Worm (Caenorhabditis elegans) whole organism, L3 larva: Measurements from ENCODE around the gene srh-201.

Experiments used
- egl-27 ChIP-seq: sonication (generic microtip); optimal IDR thresholded peaks from 4 replicates; lab custom pipeline; 2017; ENCODE audit warnings: missing biosample characterization, missing genetic modification reagents, missing genetic modification characterization
- elt-1 ChIP-seq: fragments of 150-350 bp; optimal IDR thresholded peaks from 2 replicates; lab custom pipeline; 2014; ENCODE audit warnings: missing biosample characterization, missing genetic modification characterization
- jun-1 ChIP-seq: fragments of 150-350 bp; optimal IDR thresholded peaks from 2 replicates; lab custom pipeline; 2014; ENCODE audit warnings: missing biosample characterization, missing genetic modification reagents, missing genetic modification characterization
- nhr-237 ChIP-seq: fragments of 150-350 bp; optimal IDR thresholded peaks from 2 replicates; lab custom pipeline; 2014; ENCODE audit warnings: missing biosample characterization, missing genetic modification characterization
- nhr-76 ChIP-seq: fragments of 150-350 bp; sonication (generic microtip); optimal IDR thresholded peaks from 5 replicates; lab custom pipeline; 2014; ENCODE audit warnings: missing biosample characterization, missing genetic modification characterization
- tbx-2 ChIP-seq: sonication (generic microtip); optimal IDR thresholded peaks from 2 replicates; lab custom pipeline; 2016; ENCODE audit warnings: mild to moderate bottlenecking, missing genetic modification characterization, missing compliant biosample characterization
- unc-39 ChIP-seq: sonication (generic microtip); optimal IDR thresholded peaks from 4 replicates; lab custom pipeline; 2017; ENCODE audit warnings: missing biosample characterization, missing genetic modification characterization
- zag-1 ChIP-seq: fragments of 150-350 bp; optimal IDR thresholded peaks from 2 replicates; lab custom pipeline; 2014; ENCODE audit warnings: missing biosample characterization, missing genetic modification characterization

DNA sequence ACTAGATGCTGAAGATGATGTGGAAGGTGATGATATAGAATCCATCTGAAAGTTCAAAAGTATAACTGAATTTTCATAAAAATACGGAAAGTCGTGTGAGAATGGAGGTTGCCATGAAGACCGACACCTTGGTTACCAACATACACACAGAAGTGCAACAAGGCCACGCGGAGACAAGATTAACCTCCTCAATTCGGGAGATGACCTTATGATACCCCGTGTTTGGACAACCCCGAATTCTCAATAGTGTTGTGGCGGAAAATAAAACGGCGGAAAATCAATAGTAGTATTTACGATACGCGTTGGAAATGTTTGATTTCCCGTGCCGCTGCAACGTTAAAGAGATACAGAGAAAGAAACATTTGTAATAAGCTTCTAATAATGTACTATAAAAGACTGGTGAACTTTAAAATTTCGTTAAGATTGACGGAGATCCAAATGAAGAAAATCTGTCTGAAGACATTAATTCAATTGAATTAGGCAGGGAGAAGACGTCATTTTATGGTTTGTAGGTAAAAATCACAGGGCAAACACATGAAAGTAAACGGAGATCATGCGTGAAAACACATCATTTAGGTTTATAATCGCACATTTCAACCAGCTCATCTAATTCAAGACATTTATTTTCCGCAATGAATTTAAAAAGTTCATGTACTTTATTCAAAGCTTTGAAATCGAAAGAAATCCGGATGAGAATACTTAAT, 49.5 kb downstream of the srh-201 start, which contains the start of gene nhr-44:
- TF ChIP-seq zag-1 (no peak), egl-27 (tag; lab: Kevin White, UChicago) (no peak), elt-1 (tag; lab: Kevin White, UChicago) (no peak), jun-1 (tag; lab: Kevin White, UChicago) (no peak), tbx-2 (no peak), unc-39 (no peak), nhr-237 (tag; lab: Kevin White, UChicago) (no peak), nhr-76 (tag; lab: Kevin White, UChicago) (no peak)
